Worm (Caenorhabditis elegans) whole organism, L3 larva: ENCODE results near the gene twk-32.
A peak's percentile ranks its signal among the peaks of the same experiment; 100 is the strongest.

Source experiments
- R02D3.7 ChIP-seq: fragments of 150-350 bp; optimal IDR thresholded peaks from 2 replicates; lab custom pipeline; 2014; ENCODE audit warnings: missing biosample characterization, missing genetic modification characterization
- ZK546.5 ChIP-seq: sonication (generic microtip); optimal IDR thresholded peaks from 2 replicates; lab custom pipeline; 2017; ENCODE audit warnings: missing biosample characterization, missing genetic modification characterization
- aly-2 ChIP-seq: fragments of 150-350 bp; optimal IDR thresholded peaks from 2 replicates; lab custom pipeline; 2014; ENCODE audit warnings: missing biosample characterization, missing genetic modification characterization
- ama-1 ChIP-seq: fragments of 150-350 bp; optimal IDR thresholded peaks from 2 replicates; lab custom pipeline; 2018
- ceh-16 ChIP-seq: sonication (generic microtip); optimal IDR thresholded peaks from 2 replicates; lab custom pipeline; 2017; ENCODE audit warnings: missing biosample characterization, missing genetic modification characterization
- ceh-28 ChIP-seq: fragments of 150-350 bp; optimal IDR thresholded peaks from 2 replicates; lab custom pipeline; 2014; ENCODE audit warnings: missing biosample characterization, missing genetic modification reagents, missing genetic modification characterization
- ceh-82 ChIP-seq: fragments of 150-350 bp; optimal IDR thresholded peaks from 2 replicates; lab custom pipeline; 2014; ENCODE audit warnings: missing biosample characterization, missing genetic modification characterization
- ceh-9 ChIP-seq: sonication (generic microtip); optimal IDR thresholded peaks from 2 replicates; lab custom pipeline; 2018; ENCODE audit warnings: missing biosample characterization, missing genetic modification characterization
- daf-12 ChIP-seq: fragments of 150-350 bp; optimal IDR thresholded peaks from 2 replicates; lab custom pipeline; 2014; ENCODE audit warnings: missing biosample characterization, missing genetic modification reagents, missing genetic modification characterization
- egl-27 ChIP-seq: sonication (generic microtip); optimal IDR thresholded peaks from 4 replicates; lab custom pipeline; 2017; ENCODE audit warnings: missing biosample characterization, missing genetic modification reagents, missing genetic modification characterization
- egl-5 ChIP-seq: fragments of 150-350 bp; optimal IDR thresholded peaks from 2 replicates; lab custom pipeline; 2017; ENCODE audit warnings: missing biosample characterization, missing genetic modification reagents, missing genetic modification characterization, inconsistent platforms
- elt-1 ChIP-seq: fragments of 150-350 bp; optimal IDR thresholded peaks from 2 replicates; lab custom pipeline; 2014; ENCODE audit warnings: missing biosample characterization, missing genetic modification characterization
- elt-2 ChIP-seq: sonication (generic microtip); optimal IDR thresholded peaks from 2 replicates; lab custom pipeline; 2016; ENCODE audit warnings: missing genetic modification reagents, mild to moderate bottlenecking, missing genetic modification characterization, missing compliant biosample characterization
- elt-3 ChIP-seq, 3 experiments: fragments of 150-350 bp in 1 of 3; sonication (generic microtip) in 2 of 3; optimal IDR thresholded peaks; 2 replicates in 2 of 3; 4 replicates in 1 of 3; lab custom pipeline; 2014 to 2017; ENCODE audit warnings: missing biosample characterization in 3 of 3, missing genetic modification characterization in 3 of 3
- eor-1 ChIP-seq, 2 experiments: fragments of 150-350 bp; optimal IDR thresholded peaks; 2 replicates each; lab custom pipeline; 2014 to 2018; ENCODE audit warnings: missing biosample characterization in 2 of 2, missing genetic modification characterization in 2 of 2
- fkh-10 ChIP-seq: sonication (generic microtip); optimal IDR thresholded peaks from 2 replicates; lab custom pipeline; 2017; ENCODE audit warnings: missing biosample characterization, missing genetic modification reagents, missing genetic modification characterization
- fkh-2 ChIP-seq: fragments of 150-350 bp; optimal IDR thresholded peaks from 2 replicates; lab custom pipeline; 2014; ENCODE audit warnings: missing biosample characterization, missing genetic modification reagents, missing genetic modification characterization
- fos-1 ChIP-seq: fragments of 150-350 bp; optimal IDR thresholded peaks from 2 replicates; lab custom pipeline; 2014; ENCODE audit warnings: missing biosample characterization, missing genetic modification characterization
- hmg-11 ChIP-seq: sonication (generic microtip); optimal IDR thresholded peaks from 2 replicates; lab custom pipeline; 2016; ENCODE audit warnings: missing genetic modification characterization, missing compliant biosample characterization
- jun-1 ChIP-seq: fragments of 150-350 bp; optimal IDR thresholded peaks from 2 replicates; lab custom pipeline; 2014; ENCODE audit warnings: missing biosample characterization, missing genetic modification reagents, missing genetic modification characterization
- lin-15B ChIP-seq: fragments of 150-350 bp; optimal IDR thresholded peaks from 2 replicates; lab custom pipeline; 2014; ENCODE audit warnings: missing biosample characterization, missing genetic modification characterization
- lin-39 ChIP-seq: fragments of 150-350 bp; optimal IDR thresholded peaks from 2 replicates; lab custom pipeline; 2018; ENCODE audit warnings: missing biosample characterization, missing genetic modification reagents, missing genetic modification characterization
- lsy-12 ChIP-seq: sonication (generic microtip); optimal IDR thresholded peaks from 2 replicates; lab custom pipeline; 2016; ENCODE audit warnings: mild to moderate bottlenecking, missing genetic modification characterization, missing compliant biosample characterization
- mdl-1 ChIP-seq: fragments of 150-350 bp; optimal IDR thresholded peaks from 2 replicates; lab custom pipeline; 2014; ENCODE audit warnings: missing biosample characterization, missing genetic modification characterization
- mml-1 ChIP-seq: fragments of 150-350 bp; sonication (generic microtip); optimal IDR thresholded peaks from 3 replicates; lab custom pipeline; 2014; ENCODE audit warnings: missing biosample characterization, missing genetic modification characterization
- nfya-1 ChIP-seq: sonication (generic microtip); optimal IDR thresholded peaks from 2 replicates; lab custom pipeline; 2017; ENCODE audit warnings: missing genetic modification characterization, mild to moderate bottlenecking, missing compliant biosample characterization, antibody characterized with exemption, moderate library complexity; ENCODE audit not compliant: insufficient read depth
- nhr-11 ChIP-seq: fragments of 150-350 bp; optimal IDR thresholded peaks from 2 replicates; lab custom pipeline; 2014; ENCODE audit warnings: missing biosample characterization, missing genetic modification characterization
- nhr-12 ChIP-seq: fragments of 150-350 bp; optimal IDR thresholded peaks from 2 replicates; lab custom pipeline; 2014; ENCODE audit warnings: missing biosample characterization, missing genetic modification characterization
- nhr-23 ChIP-seq: fragments of 150-350 bp; optimal IDR thresholded peaks from 2 replicates; lab custom pipeline; 2014; ENCODE audit warnings: missing biosample characterization, missing genetic modification reagents, missing genetic modification characterization
- nhr-237 ChIP-seq: fragments of 150-350 bp; optimal IDR thresholded peaks from 2 replicates; lab custom pipeline; 2014; ENCODE audit warnings: missing biosample characterization, missing genetic modification characterization
- nhr-25 ChIP-seq: sonication (generic microtip); optimal IDR thresholded peaks from 2 replicates; lab custom pipeline; 2017; ENCODE audit warnings: missing biosample characterization, missing genetic modification characterization
- nhr-28 ChIP-seq: fragments of 150-350 bp; optimal IDR thresholded peaks from 2 replicates; lab custom pipeline; 2014; ENCODE audit warnings: missing biosample characterization, missing genetic modification characterization
- nhr-43 ChIP-seq: sonication (generic microtip); optimal IDR thresholded peaks from 2 replicates; lab custom pipeline; 2016; ENCODE audit warnings: mild to moderate bottlenecking, missing genetic modification characterization, missing compliant biosample characterization; ENCODE audit not compliant: poor library complexity, severe bottlenecking
- nhr-67 ChIP-seq: fragments of 150-350 bp; optimal IDR thresholded peaks from 2 replicates; lab custom pipeline; 2014; ENCODE audit warnings: missing biosample characterization, missing genetic modification characterization
- nhr-76 ChIP-seq: fragments of 150-350 bp; sonication (generic microtip); optimal IDR thresholded peaks from 5 replicates; lab custom pipeline; 2014; ENCODE audit warnings: missing biosample characterization, missing genetic modification characterization
- nhr-77 ChIP-seq: fragments of 150-350 bp; optimal IDR thresholded peaks from 2 replicates; lab custom pipeline; 2014; ENCODE audit warnings: missing biosample characterization, missing genetic modification characterization
- pha-4 ChIP-seq: fragments of 150-350 bp; optimal IDR thresholded peaks from 2 replicates; lab custom pipeline; 2014; ENCODE audit warnings: missing biosample characterization, missing genetic modification reagents, missing genetic modification characterization
- pqm-1 ChIP-seq: fragments of 150-350 bp; optimal IDR thresholded peaks from 2 replicates; lab custom pipeline; 2017; ENCODE audit warnings: missing biosample characterization, missing genetic modification characterization, inconsistent platforms
- sea-2 ChIP-seq: fragments of 150-350 bp; sonication (generic microtip); optimal IDR thresholded peaks from 4 replicates; lab custom pipeline; 2014; ENCODE audit warnings: missing biosample characterization, missing genetic modification reagents, missing genetic modification characterization
- skn-1 ChIP-seq: fragments of 150-350 bp; optimal IDR thresholded peaks from 2 replicates; lab custom pipeline; 2014; ENCODE audit warnings: missing biosample characterization, missing genetic modification characterization
- snpc-4 ChIP-seq: fragments of 150-350 bp; optimal IDR thresholded peaks from 2 replicates; lab custom pipeline; 2014; ENCODE audit warnings: missing biosample characterization, missing genetic modification characterization
- tbx-2 ChIP-seq: sonication (generic microtip); optimal IDR thresholded peaks from 2 replicates; lab custom pipeline; 2016; ENCODE audit warnings: mild to moderate bottlenecking, missing genetic modification characterization, missing compliant biosample characterization
- unc-39 ChIP-seq: sonication (generic microtip); optimal IDR thresholded peaks from 4 replicates; lab custom pipeline; 2017; ENCODE audit warnings: missing biosample characterization, missing genetic modification characterization
- unc-62 ChIP-seq: fragments of 150-350 bp; sonication (generic microtip); optimal IDR thresholded peaks from 4 replicates; lab custom pipeline; 2014; ENCODE audit warnings: missing biosample characterization, missing genetic modification reagents, missing genetic modification characterization
- zag-1 ChIP-seq: fragments of 150-350 bp; optimal IDR thresholded peaks from 2 replicates; lab custom pipeline; 2014; ENCODE audit warnings: missing biosample characterization, missing genetic modification characterization
- ztf-11 ChIP-seq: fragments of 150-350 bp; optimal IDR thresholded peaks from 2 replicates; lab custom pipeline; 2014; ENCODE audit warnings: missing biosample characterization, missing genetic modification characterization
- ztf-4 ChIP-seq: fragments of 150-350 bp; optimal IDR thresholded peaks from 2 replicates; lab custom pipeline; 2014; ENCODE audit warnings: missing biosample characterization, missing genetic modification characterization

Gene twk-32

DNA sequence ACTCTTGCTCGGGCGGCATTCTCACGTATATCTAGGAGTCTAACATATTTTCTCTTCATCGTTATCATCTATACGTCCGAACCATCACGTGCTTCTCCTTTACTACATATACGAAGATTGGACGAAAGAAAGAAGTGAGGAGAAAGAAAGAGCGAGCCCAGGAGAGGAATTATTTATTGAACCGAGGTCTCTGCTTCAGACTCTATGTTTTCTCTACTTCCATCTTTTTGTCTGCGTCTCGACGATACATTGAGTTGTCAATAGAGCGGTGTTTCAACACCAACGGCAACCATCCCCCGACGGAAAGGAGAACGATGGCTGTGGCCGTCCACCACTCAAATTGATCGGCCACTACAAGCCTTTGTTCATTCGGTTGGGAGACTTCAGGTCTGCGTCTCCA is 7.1 kb upstream of the twk-32 start:
- TF ChIP-seq unc-62 (GFP tag; lab: Kevin White, UChicago) (peak; percentile 60), ceh-16 (tag; lab: Kevin White, UChicago) (no peak), pha-4 (tag; lab: Kevin White, UChicago) (peak; percentile 99), sea-2 (GFP tag; lab: Kevin White, UChicago) (no peak), ztf-11 (tag; lab: Kevin White, UChicago) (no peak), tbx-2 (peak; percentile 6), nhr-23 (peak; percentile 81), nhr-76 (tag; lab: Kevin White, UChicago) (no peak), mml-1 (tag; lab: Kevin White, UChicago) (no peak), egl-27 (tag; lab: Kevin White, UChicago) (no peak), R02D3.7 (tag; lab: Kevin White, UChicago) (peak; percentile 19), skn-1 (tag; lab: Kevin White, UChicago) (peak; percentile 29), lsy-12 (tag; lab: Kevin White, UChicago) (peak; percentile 81), elt-2 (peak; percentile 87), ceh-9 (tag; lab: Kevin White, UChicago) (no peak), nhr-237 (tag; lab: Kevin White, UChicago) (no peak), nhr-28 (no peak), lin-39 (tag; lab: Kevin White, UChicago) (peak; percentile 96), zag-1 (tag; lab: Kevin White, UChicago) (no peak), egl-5 (peak; percentile 80), ZK546.5 (tag; lab: Kevin White, UChicago) (no peak), nhr-43 (tag; lab: Kevin White, UChicago) (peak; percentile 20), nhr-11 (tag; lab: Kevin White, UChicago) (peak; percentile 91), nhr-77 (no peak), elt-3 (tag; optimal IDR thresholded peaks at IDR 0.05; lab: Kevin White, UChicago) (no peak), fkh-10 (peak; percentile 25), lin-15B (tag; lab: Kevin White, UChicago) (peak; percentile 94), ztf-4 (tag; lab: Kevin White, UChicago) (no peak), snpc-4 (tag; lab: Kevin White, UChicago) (peak; percentile 71), ceh-28 (tag; lab: Kevin White, UChicago) (peak; percentile 84), mdl-1 (tag; lab: Kevin White, UChicago) (peak; percentile 44), nhr-12 (tag; lab: Kevin White, UChicago) (no peak), ama-1 (lab: Kevin White, UChicago) (peak; percentile 76), elt-1 (no peak), fos-1 (tag; lab: Kevin White, UChicago) (peak; percentile 0), aly-2 (tag; lab: Kevin White, UChicago) (no peak), jun-1 (tag; lab: Kevin White, UChicago) (peak; percentile 90), hmg-11 (tag; lab: Kevin White, UChicago) (peak; percentile 88), ceh-82 (tag; lab: Kevin White, UChicago) (peak; percentile 50), pqm-1 (tag; lab: Kevin White, UChicago) (peak; percentile 79), nfya-1 (tag; lab: Kevin White, UChicago) (peak; percentile 95), nhr-67 (tag; lab: Kevin White, UChicago) (no peak), unc-39 (tag; lab: Kevin White, UChicago) (no peak), daf-12 (tag; lab: Kevin White, UChicago) (no peak), nhr-25 (peak; percentile 84), fkh-2 (tag; lab: Kevin White, UChicago) (peak; percentile 1), eor-1 (tag; optimal IDR thresholded peaks at IDR 0.05; lab: Kevin White, UChicago) (no peak)
- TF ChIP-seq, all 47 proteins: peak for 26
